Fruit fly (Drosophila melanogaster) whole organism, embryonic: ENCODE measurements around the gene CG4338.

ENCODE experiments used
- CG17359 ChIP-seq: fragments of 200-800 bp; sonication (Bioruptor generic); optimal IDR thresholded peaks from 3 replicates; lab custom pipeline; 2018; ENCODE audit warnings: missing biosample characterization, mild to moderate bottlenecking, missing genetic modification characterization, moderate library complexity
- CG8478 ChIP-seq: fragments of >200 bp; optimal IDR thresholded peaks from 2 replicates; lab custom pipeline; 2018
- D19A ChIP-seq: fragments of 200-800 bp; optimal IDR thresholded peaks from 3 replicates; lab custom pipeline; 2019; ENCODE audit warnings: missing biosample characterization, mild to moderate bottlenecking, missing genetic modification characterization, moderate library complexity
- Dip3 ChIP-seq: fragments of 200-800 bp; sonication (Bioruptor generic); optimal IDR thresholded peaks from 3 replicates; lab custom pipeline; 2016; ENCODE audit warnings: missing biosample characterization, missing genetic modification characterization
- ato ChIP-seq: fragments of 200-800 bp; sonication (Bioruptor generic); IDR thresholded peaks from 2 replicates; pipeline ENCODE4 v1.3.6; 2022; ENCODE audit warnings: missing biosample characterization, missing genetic modification characterization; ENCODE audit not compliant: partially characterized antibody
- dmrt11E ChIP-seq: fragments of 200-800 bp; sonication (Bioruptor generic); optimal IDR thresholded peaks from 3 replicates; lab custom pipeline; 2018; ENCODE audit warnings: missing biosample characterization, mild to moderate bottlenecking, missing genetic modification characterization, moderate library complexity
- oc ChIP-seq: fragments of 200-800 bp; sonication (Bioruptor generic); optimal IDR thresholded peaks from 2 replicates; lab custom pipeline; 2018; ENCODE audit warnings: missing biosample characterization, mild to moderate bottlenecking, missing genetic modification characterization, moderate library complexity

dm6 chr3R:15268426-15268825 lies 6.9 kb upstream of the CG4338 start, which contains the start of the genes CG14864 and Zip88E:
- TF ChIP-seq ato (no peak), Dip3 (GFP tag; lab: Kevin White, UChicago) (no peak), dmrt11E (tag; lab: Kevin White, UChicago) (no peak), oc (tag; lab: Kevin White, UChicago) (no peak), CG17359 (tag; lab: Kevin White, UChicago) (no peak), D19A (no peak), CG8478 (lab: Kevin White, UChicago) (no peak)
